Worm (Caenorhabditis elegans) whole organism, L4 larva: Measurements from ENCODE around the gene nhr-100.
"Not testable (repeated sequence)": the region's sequence is repeated elsewhere in the genome, so short reads cannot be mapped to it uniquely, and the experiment has no call there.

Experiments
- F49E8.2 ChIP-seq: sonication (generic microtip); optimal IDR thresholded peaks from 2 replicates; lab custom pipeline; 2016; ENCODE audit warnings: missing compliant biosample characterization, mild to moderate bottlenecking, missing genetic modification characterization, borderline replicate concordance
- Y105C5A.15 ChIP-seq: fragments of 200-800 bp; sonication (Bioruptor generic); IDR thresholded peaks from 2 replicates; pipeline ENCODE4 v1.3.6; 2022; ENCODE audit warnings: missing genetic modification characterization, missing compliant biosample characterization
- Y48G9A.11 ChIP-seq: fragments of 200-800 bp; sonication (Bioruptor generic); IDR thresholded peaks from 2 replicates; pipeline ENCODE4 v1.3.6; 2022; ENCODE audit warnings: missing genetic modification reagents, missing genetic modification characterization, missing compliant biosample characterization
- Y5F2A.4 ChIP-seq: fragments of 200-800 bp; sonication (Bioruptor generic); optimal IDR thresholded peaks from 2 replicates; lab custom pipeline; 2018; ENCODE audit warnings: mild to moderate bottlenecking, missing genetic modification characterization, missing compliant biosample characterization
- ZK337.2 ChIP-seq: fragments of 200-800 bp; sonication (Bioruptor generic); IDR thresholded peaks from 2 replicates; pipeline ENCODE4 v1.3.6; 2022; ENCODE audit warnings: missing genetic modification reagents, missing genetic modification characterization, missing compliant biosample characterization
- aha-1 ChIP-seq: fragments of 150-350 bp; peaks from one replicate; lab custom pipeline; 2014; ENCODE audit warnings: missing biosample characterization, missing genetic modification characterization
- ceh-20 ChIP-seq: fragments of 200-800 bp; sonication (Bioruptor generic); IDR thresholded peaks from 2 replicates; pipeline ENCODE4 v1.3.6; 2022; ENCODE audit warnings: missing genetic modification reagents, missing genetic modification characterization, missing compliant biosample characterization
- ctbp-1 ChIP-seq: fragments of 200-800 bp; sonication (Bioruptor generic); IDR thresholded peaks from 2 replicates; pipeline ENCODE4 v1.3.6; 2022; ENCODE audit warnings: missing genetic modification reagents, missing genetic modification characterization, missing compliant biosample characterization
- daf-16 ChIP-seq, 3 experiments: sonication (generic microtip); optimal IDR thresholded peaks; 2 replicates each; lab custom pipeline; 2016 to 2017; ENCODE audit warnings: missing genetic modification characterization in 3 of 3, missing genetic modification reagents in 3 of 3, mild to moderate bottlenecking in 2 of 3, missing compliant biosample characterization in 2 of 3, missing biosample characterization in 1 of 3, moderate library complexity in 1 of 3
- dmd-6 ChIP-seq: fragments of 200-800 bp; sonication (Bioruptor generic); IDR thresholded peaks from 2 replicates; pipeline ENCODE4 v1.3.6; 2022; ENCODE audit warnings: missing genetic modification reagents, missing genetic modification characterization, missing compliant biosample characterization
- duxl-1 ChIP-seq: sonication (generic microtip); optimal IDR thresholded peaks from 2 replicates; lab custom pipeline; 2016; ENCODE audit warnings: mild to moderate bottlenecking, missing genetic modification characterization, moderate library complexity, missing compliant biosample characterization; ENCODE audit not compliant: poor library complexity
- dve-1 ChIP-seq: sonication (generic microtip); optimal IDR thresholded peaks from 2 replicates; lab custom pipeline; 2017; ENCODE audit warnings: antibody characterized with exemption, mild to moderate bottlenecking, missing genetic modification characterization, missing compliant biosample characterization; ENCODE audit not compliant: insufficient read depth
- fos-1 ChIP-seq: fragments of 150-350 bp; optimal IDR thresholded peaks from 2 replicates; lab custom pipeline; 2014; ENCODE audit warnings: missing biosample characterization, missing genetic modification characterization
- hlh-11 ChIP-seq: fragments of 200-800 bp; sonication (Bioruptor generic); optimal IDR thresholded peaks from 2 replicates; lab custom pipeline; 2018; ENCODE audit warnings: mild to moderate bottlenecking, missing genetic modification characterization, missing compliant biosample characterization
- jun-1 ChIP-seq: fragments of 150-350 bp; optimal IDR thresholded peaks from 2 replicates; lab custom pipeline; 2014; ENCODE audit warnings: missing biosample characterization, missing genetic modification reagents, missing genetic modification characterization
- lin-1 ChIP-seq: fragments of 200-800 bp; sonication (Bioruptor generic); IDR thresholded peaks from 2 replicates; pipeline ENCODE4 v1.3.6; 2022; ENCODE audit warnings: missing genetic modification reagents, missing genetic modification characterization, missing compliant biosample characterization
- lin-15B ChIP-seq: fragments of 150-350 bp; sonication (generic microtip); optimal IDR thresholded peaks from 3 replicates; lab custom pipeline; 2014; ENCODE audit warnings: missing biosample characterization, missing genetic modification characterization
- lir-3 ChIP-seq: sonication (generic microtip); optimal IDR thresholded peaks from 2 replicates; lab custom pipeline; 2016; ENCODE audit warnings: mild to moderate bottlenecking, missing genetic modification characterization, missing compliant biosample characterization
- lsy-2 ChIP-seq, 2 experiments: fragments of 150-350 bp in 1 of 2; sonication (generic microtip) in 1 of 2; optimal IDR thresholded peaks; 2 replicates each; lab custom pipeline; 2014 to 2017; ENCODE audit warnings: missing biosample characterization in 2 of 2, missing genetic modification characterization in 2 of 2
- mdl-1 ChIP-seq, 2 experiments: fragments of 150-350 bp in 1 of 2; sonication (generic microtip) in 1 of 2; optimal IDR thresholded peaks; 2 replicates each; lab custom pipeline; 2014 to 2017; ENCODE audit warnings: missing biosample characterization in 2 of 2, missing genetic modification characterization in 2 of 2
- mes-2 ChIP-seq: sonication (generic microtip); optimal IDR thresholded peaks from 2 replicates; lab custom pipeline; 2016; ENCODE audit warnings: missing genotype, mild to moderate bottlenecking, missing genetic modification characterization, missing compliant biosample characterization; ENCODE audit not compliant: poor library complexity, severe bottlenecking
- mxl-3 ChIP-seq: fragments of 200-800 bp; sonication (Bioruptor generic); optimal IDR thresholded peaks from 2 replicates; lab custom pipeline; 2018; ENCODE audit warnings: mild to moderate bottlenecking, missing genetic modification characterization, missing compliant biosample characterization
- nhr-102 ChIP-seq: sonication (generic microtip); optimal IDR thresholded peaks from 2 replicates; lab custom pipeline; 2016; ENCODE audit warnings: mild to moderate bottlenecking, missing genetic modification characterization, moderate library complexity, missing compliant biosample characterization
- nhr-28 ChIP-seq: fragments of 150-350 bp; optimal IDR thresholded peaks from 2 replicates; lab custom pipeline; 2014; ENCODE audit warnings: missing biosample characterization, missing genetic modification characterization
- nhr-6 ChIP-seq: fragments of 150-350 bp; optimal IDR thresholded peaks from 2 replicates; lab custom pipeline; 2014; ENCODE audit warnings: missing biosample characterization, missing genetic modification characterization
- pha-4 ChIP-seq, 2 experiments: fragments of 150-350 bp in 1 of 2; fragments of 200-800 bp in 1 of 2; sonication (Bioruptor generic) in 1 of 2; IDR thresholded peaks in 1 of 2; optimal IDR thresholded peaks in 1 of 2; 2 replicates each; pipeline versions ENCODE4 v1.3.6 to Lab custom; 2014 to 2022; ENCODE audit warnings: missing genetic modification characterization in 2 of 2, missing genetic modification reagents in 2 of 2, missing biosample characterization in 1 of 2, missing compliant biosample characterization in 1 of 2
- php-3 ChIP-seq: fragments of 200-800 bp; sonication (Bioruptor generic); IDR thresholded peaks from 2 replicates; pipeline ENCODE4 v1.3.6; 2022; ENCODE audit warnings: missing genetic modification reagents, missing genetic modification characterization, missing compliant biosample characterization
- pqm-1 ChIP-seq: sonication (generic microtip); optimal IDR thresholded peaks from 2 replicates; lab custom pipeline; 2017; ENCODE audit warnings: missing biosample characterization, missing genetic modification characterization
- sdz-12 ChIP-seq: fragments of 200-800 bp; sonication (Bioruptor generic); optimal IDR thresholded peaks from 2 replicates; lab custom pipeline; 2018; ENCODE audit warnings: mild to moderate bottlenecking, missing genetic modification characterization, missing compliant biosample characterization
- skn-1 ChIP-seq: fragments of 150-350 bp; optimal IDR thresholded peaks from 2 replicates; lab custom pipeline; 2014; ENCODE audit warnings: missing biosample characterization, missing genetic modification characterization
- snpc-4 ChIP-seq: fragments of 150-350 bp; optimal IDR thresholded peaks from 2 replicates; lab custom pipeline; 2014; ENCODE audit warnings: missing biosample characterization, missing genetic modification characterization
- spr-3 ChIP-seq: fragments of 200-800 bp; sonication (Bioruptor generic); optimal IDR thresholded peaks from 2 replicates; lab custom pipeline; 2018; ENCODE audit warnings: mild to moderate bottlenecking, missing genetic modification characterization, missing compliant biosample characterization
- vab-7 ChIP-seq: fragments of 200-800 bp; sonication (Bioruptor generic); IDR thresholded peaks from 2 replicates; pipeline ENCODE4 v1.3.6; 2022; ENCODE audit warnings: missing genetic modification reagents, missing genetic modification characterization, missing compliant biosample characterization

Gene nhr-100

ce11 chrIV:9762667-9763173, 34.2 kb downstream of the nhr-100 start:
- TF ChIP-seq ceh-20 (GFP tag; lab: Robert Waterston, UW) = no peak
- TF ChIP-seq sdz-12 (GFP tag; lab: Kevin White, UChicago) = no peak
- no peak for TF ChIP-seq snpc-4 (tag; lab: Kevin White, UChicago)
- TF ChIP-seq Y48G9A.11 (GFP tag; lab: Robert Waterston, UW) = no peak
- TF ChIP-seq mxl-3 (GFP tag; lab: Kevin White, UChicago) = no peak
- peak; percentile 89 for TF ChIP-seq aha-1 (tag; lab: Kevin White, UChicago)
- no peak for TF ChIP-seq vab-7
- peak; percentile 31 for TF ChIP-seq nhr-28 (tag; lab: Kevin White, UChicago)
- no peak for TF ChIP-seq ZK337.2 (GFP tag; lab: Robert Waterston, UW)
- peak; percentile 75; the same call in 1 of the 2 replicates for TF ChIP-seq lin-1 (GFP tag; lab: Robert Waterston, UW)
- no peak for TF ChIP-seq daf-16 (GFP tag; optimal IDR thresholded peaks at IDR 0.05; lab: Kevin White, UChicago)
- peak; percentile 39 for TF ChIP-seq daf-16 (tag; optimal IDR thresholded peaks at IDR 0.05; lab: Kevin White, UChicago)
- no peak for TF ChIP-seq F49E8.2
- no peak for TF ChIP-seq pha-4 (GFP tag; IDR thresholded peaks at IDR 0.05; lab: Robert Waterston, UW)
- TF ChIP-seq pha-4 (tag; optimal IDR thresholded peaks at IDR 0.05; lab: Kevin White, UChicago) = no peak
- peak in 1 of 2 experiments; percentile 31 for TF ChIP-seq mdl-1 (tag; optimal IDR thresholded peaks at IDR 0.05; lab: Kevin White, UChicago)
- TF ChIP-seq lir-3 (tag; lab: Kevin White, UChicago) = no peak
- no peak for TF ChIP-seq lsy-2 (tag; optimal IDR thresholded peaks at IDR 0.05; lab: Kevin White, UChicago)
- peak; percentile 40 for TF ChIP-seq pqm-1 (tag; lab: Kevin White, UChicago)
- no peak for TF ChIP-seq ctbp-1 (GFP tag; lab: Robert Waterston, UW)
- no peak for TF ChIP-seq Y105C5A.15 (GFP tag; lab: Robert Waterston, UW)
- peak; percentile 38; the same call in 1 of the 2 replicates for TF ChIP-seq dmd-6 (GFP tag; lab: Robert Waterston, UW)
- no peak for TF ChIP-seq spr-3 (GFP tag; lab: Kevin White, UChicago)
- TF ChIP-seq php-3 (GFP tag; lab: Robert Waterston, UW) = peak; percentile 91
- no peak for TF ChIP-seq jun-1 (tag; lab: Kevin White, UChicago)
- TF ChIP-seq skn-1 (tag; lab: Kevin White, UChicago) = no peak
- peak; percentile 59 for TF ChIP-seq dve-1 (tag; lab: Kevin White, UChicago)
- peak; percentile 48 for TF ChIP-seq hlh-11 (tag; lab: Kevin White, UChicago)

ce11 chrIV:9766250-9766649, 37.8 kb downstream of the nhr-100 start, which contains the start of gene ssp-36:
ssp-36 (minus strand) TSS chrIV:9766350.
- TF ChIP-seq duxl-1 (tag; lab: Kevin White, UChicago) (no peak), Y5F2A.4 (GFP tag; lab: Kevin White, UChicago) (no peak), Y48G9A.11 (GFP tag; lab: Robert Waterston, UW) (no peak), F49E8.2 (no peak), lin-15B (tag; lab: Kevin White, UChicago) (no peak), mes-2 (tag; lab: Kevin White, UChicago) (no peak), daf-16 (GFP tag; optimal IDR thresholded peaks at IDR 0.05; lab: Kevin White, UChicago) (no peak), daf-16 (tag; optimal IDR thresholded peaks at IDR 0.05; lab: Kevin White, UChicago) (no peak), fos-1 (tag; lab: Kevin White, UChicago) (no peak)

- TF ChIP-seq nhr-6 (tag; lab: Kevin White, UChicago); snpc-4 (tag; lab: Kevin White, UChicago); Y105C5A.15 (GFP tag; lab: Robert Waterston, UW): not testable (repeated sequence)
Measured at ce11 chrIV:9767054-9767453, 38.6 kb downstream of the nhr-100 start, which contains the start of gene msp-79. msp-79 (minus strand) TSS chrIV:9767154.

- not testable (repeated sequence) for TF ChIP-seq F49E8.2, vab-7, nhr-102
Measured at ce11 chrIV:9769746-9770145, 41.3 kb downstream of the nhr-100 start, which contains the start of gene msp-78. msp-78 (plus strand) TSS chrIV:9770046.
